Fruit fly (Drosophila melanogaster): Measurements from ENCODE around the gene CG9609.

The CG9609 gene

dm6 chrX:16803299-16803698, 16.5 kb upstream of the CG9609 start, which contains the start of the genes Rai1 and CG13005:
TSS of gene Rai1 (minus strand) at chrX:16803344.
TSS of gene CG13005 (plus strand) at chrX:16803650.
- peak; percentile 53; the same call in 1 of the 3 replicates for TF ChIP-seq CG7357 (GFP tag; IDR thresholded peaks at IDR 0.05)
- TF ChIP-seq CG4360 (GFP tag; IDR thresholded peaks at IDR 0.05) = no peak
- no peak for TF ChIP-seq tup (GFP tag; optimal IDR thresholded peaks at IDR 0.05)
- TF ChIP-seq CG1602 (GFP tag; optimal IDR thresholded peaks at IDR 0.05) = no peak
- peak; percentile 43 for TF ChIP-seq CG8290 (GFP tag; optimal IDR thresholded peaks at IDR 0.05)
- peak in 1 of 2 experiments; percentile 31 for TF ChIP-seq CG8290 (tag; optimal IDR thresholded peaks at IDR 0.05)
- TF ChIP-seq CG14710 (tag; optimal IDR thresholded peaks at IDR 0.05) = peak; percentile 29
- TF ChIP-seq Fer1 (GFP tag; optimal IDR thresholded peaks at IDR 0.05) = no peak
- TF ChIP-seq sim (GFP tag; IDR thresholded peaks at IDR 0.05) = no peak
- no peak for TF ChIP-seq H15 (GFP tag; IDR thresholded peaks at IDR 0.05)
- TF ChIP-seq repo (GFP tag; optimal IDR thresholded peaks at IDR 0.05) = no peak
- TF ChIP-seq CG12155 (GFP tag; optimal IDR thresholded peaks at IDR 0.05) = no peak
- peak; percentile 76 for TF ChIP-seq hb (GFP tag; IDR thresholded peaks at IDR 0.05; ENCODE audit: partially characterized antibody)
- TF ChIP-seq row (GFP tag; IDR thresholded peaks at IDR 0.05) = 0 out of 3 replicates have a peak, but pooled peaks have one; percentile 33
- peak in 1 of 3 experiments; percentile 55 for TF ChIP-seq Stat92E (GFP tag; optimal IDR thresholded peaks at IDR 0.05)
- no peak for TF ChIP-seq jigr1 (GFP tag; IDR thresholded peaks at IDR 0.05)
- TF ChIP-seq hbn (GFP tag; IDR thresholded peaks at IDR 0.05; ENCODE audit: partially characterized antibody) = peak; percentile 80
- TF ChIP-seq CG14014 (GFP tag; IDR thresholded peaks at IDR 0.05) = no peak
- TF ChIP-seq amos (GFP tag; IDR thresholded peaks at IDR 0.05; ENCODE audit: partially characterized antibody) = peak; percentile 80
- peak; percentile 53 for TF ChIP-seq pzg (GFP tag; optimal IDR thresholded peaks at IDR 0.05)
- no peak for TF ChIP-seq Camta (GFP tag; optimal IDR thresholded peaks at IDR 0.05)
- no peak for TF ChIP-seq pita (GFP tag; optimal IDR thresholded peaks at IDR 0.05)
- no peak for TF ChIP-seq CG8924 (tag; optimal IDR thresholded peaks at IDR 0.05)
- peak; percentile 82 for TF ChIP-seq knrl (GFP tag; IDR thresholded peaks at IDR 0.05; ENCODE audit: partially characterized antibody)
- TF ChIP-seq CG1603 (tag; optimal IDR thresholded peaks at IDR 0.05) = peak; percentile 28
- no peak for TF ChIP-seq gem (tag; optimal IDR thresholded peaks at IDR 0.05)
- TF ChIP-seq CG2129 (GFP tag; IDR thresholded peaks at IDR 0.05; ENCODE audit: partially characterized antibody) = peak; percentile 79
- 0 out of 3 replicates have a peak, but pooled peaks have one; percentile 67 for TF ChIP-seq mld (GFP tag; IDR thresholded peaks at IDR 0.05; ENCODE audit: partially characterized antibody)
- no peak for TF ChIP-seq Adf1 (GFP tag; IDR thresholded peaks at IDR 0.05)
- TF ChIP-seq Sry-δ (GFP tag; optimal IDR thresholded peaks at IDR 0.05) = peak; percentile 88
- TF ChIP-seq tna (GFP tag; IDR thresholded peaks at IDR 0.05; ENCODE audit: partially characterized antibody) = peak; percentile 73
- TF ChIP-seq bbx (GFP tag; IDR thresholded peaks at IDR 0.05; ENCODE audit: partially characterized antibody) = peak; percentile 86
- TF ChIP-seq MBD-R2 (GFP tag; IDR thresholded peaks at IDR 0.05) = peak; percentile 8
- no peak for TF ChIP-seq croc (GFP tag; conservative IDR thresholded peaks at IDR 0.05)
- no peak for TF ChIP-seq Vsx1 (GFP tag; optimal IDR thresholded peaks at IDR 0.05)
- TF ChIP-seq ranshi (GFP tag; IDR thresholded peaks at IDR 0.05) = no peak
- no peak for TF ChIP-seq dan (GFP tag; IDR thresholded peaks at IDR 0.05)
- peak; percentile 13 for TF ChIP-seq CG4617 (GFP tag; optimal IDR thresholded peaks at IDR 0.05; ENCODE audit: borderline replicate concordance)
- no peak for TF ChIP-seq lola (GFP tag; optimal IDR thresholded peaks at IDR 0.05)
- TF ChIP-seq gro (GFP tag; optimal IDR thresholded peaks at IDR 0.05) = peak; percentile 30
- peak; percentile 34 for TF ChIP-seq trem (tag; optimal IDR thresholded peaks at IDR 0.05)
- TF ChIP-seq CG10462 (GFP tag; optimal IDR thresholded peaks at IDR 0.05) = no peak
- peak; percentile 84 for TF ChIP-seq BEAF-32 (GFP tag; optimal IDR thresholded peaks at IDR 0.05)
- TF ChIP-seq btn (GFP tag; optimal IDR thresholded peaks at IDR 0.05) = no peak
- TF ChIP-seq CkIIα-i1 (GFP tag; IDR thresholded peaks at IDR 0.05) = 0 out of 2 replicates have a peak, but pooled peaks have one; percentile 62
- TF ChIP-seq ato (GFP tag; IDR thresholded peaks at IDR 0.05; ENCODE audit: partially characterized antibody) = peak; percentile 72
- peak; percentile 76; the same call in 1 of the 4 replicates for TF ChIP-seq chinmo (GFP tag; IDR thresholded peaks at IDR 0.05; ENCODE audit: partially characterized antibody)
- peak; percentile 54 for TF ChIP-seq ewg (GFP tag; optimal IDR thresholded peaks at IDR 0.05)
- peak; percentile 53 for TF ChIP-seq CG9797 (GFP tag; optimal IDR thresholded peaks at IDR 0.05)
